Fruit fly (Drosophila melanogaster) whole organism, embryonic: ENCODE results near the gene Rnb.

Source experiments
- Aef1 ChIP-seq: fragments of 200-800 bp; sonication (Bioruptor generic); IDR thresholded peaks from 3 replicates; pipeline ENCODE4 v1.3.6; 2022; ENCODE audit warnings: missing biosample characterization, missing genetic modification characterization
- CG10366 ChIP-seq: fragments of 200-800 bp; sonication (Bioruptor generic); IDR thresholded peaks from 2 replicates; pipeline ENCODE4 v1.3.6; 2022; ENCODE audit warnings: missing biosample characterization, missing genetic modification characterization
- CG10543 ChIP-seq: fragments of 200-800 bp; sonication (Bioruptor generic); optimal IDR thresholded peaks from 3 replicates; lab custom pipeline; 2017; ENCODE audit warnings: missing biosample characterization, mild to moderate bottlenecking, missing genetic modification characterization, moderate library complexity
- CG11504 ChIP-seq: fragments of 200-800 bp; sonication (Bioruptor generic); optimal IDR thresholded peaks from 3 replicates; lab custom pipeline; 2019; ENCODE audit warnings: missing biosample characterization, mild to moderate bottlenecking, missing genetic modification characterization, moderate library complexity
- CG11723 ChIP-seq: fragments of 200-800 bp; sonication (Bioruptor generic); optimal IDR thresholded peaks from 2 replicates; lab custom pipeline; 2017; ENCODE audit warnings: missing biosample characterization, mild to moderate bottlenecking, missing genetic modification characterization
- CG14710 ChIP-seq: fragments of 200-800 bp; sonication (Bioruptor generic); optimal IDR thresholded peaks from 3 replicates; lab custom pipeline; 2019; ENCODE audit warnings: missing biosample characterization, mild to moderate bottlenecking, missing genetic modification characterization, moderate library complexity
- CG17186 ChIP-seq: fragments of 200-800 bp; sonication (Bioruptor generic); optimal IDR thresholded peaks from 3 replicates; lab custom pipeline; 2017; ENCODE audit warnings: missing biosample characterization, missing genetic modification reagents, missing genetic modification characterization
- CG17359 ChIP-seq: fragments of 200-800 bp; sonication (Bioruptor generic); optimal IDR thresholded peaks from 3 replicates; lab custom pipeline; 2018; ENCODE audit warnings: missing biosample characterization, mild to moderate bottlenecking, missing genetic modification characterization, moderate library complexity
- CG2889 ChIP-seq: fragments of 200-800 bp; sonication (Bioruptor generic); IDR thresholded peaks from 3 replicates; pipeline ENCODE4 v1.3.6; 2022; ENCODE audit warnings: missing biosample characterization, missing genetic modification characterization
- CG34376 ChIP-seq: fragments of 200-800 bp; sonication (Bioruptor generic); optimal IDR thresholded peaks from 2 replicates; lab custom pipeline; 2018; ENCODE audit warnings: missing biosample characterization, mild to moderate bottlenecking, missing genetic modification characterization
- CG4820 ChIP-seq: fragments of 200-800 bp; sonication (Bioruptor generic); optimal IDR thresholded peaks from 3 replicates; lab custom pipeline; 2016; ENCODE audit warnings: missing biosample characterization, missing genetic modification characterization
- CG6765 ChIP-seq: fragments of 200-800 bp; sonication (Bioruptor generic); optimal IDR thresholded peaks from 3 replicates; lab custom pipeline; 2017; ENCODE audit warnings: missing biosample characterization, mild to moderate bottlenecking, missing genetic modification characterization
- CG7357 ChIP-seq: fragments of 200-800 bp; sonication (Bioruptor generic); IDR thresholded peaks from 3 replicates; pipeline ENCODE4 v1.3.6; 2022; ENCODE audit warnings: missing biosample characterization, missing genetic modification characterization
- CG8359 ChIP-seq: fragments of 200-800 bp; sonication (Bioruptor generic); optimal IDR thresholded peaks from 2 replicates; lab custom pipeline; 2017; ENCODE audit warnings: missing biosample characterization, mild to moderate bottlenecking, missing genetic modification characterization, borderline replicate concordance
- CG8478 ChIP-seq: fragments of >200 bp; optimal IDR thresholded peaks from 2 replicates; lab custom pipeline; 2018
- CG9932 ChIP-seq: fragments of 200-800 bp; sonication (Bioruptor generic); IDR thresholded peaks from 2 replicates; pipeline ENCODE4 v1.3.6; 2022; ENCODE audit warnings: missing biosample characterization, missing genetic modification characterization
- Dfd ChIP-seq, 2 experiments: fragments of >200 bp; optimal IDR thresholded peaks; 2 replicates each; lab custom pipeline; 2017; ENCODE audit warnings: missing biosample characterization in 2 of 2, missing genetic modification characterization in 2 of 2
- Dip3 ChIP-seq: fragments of 200-800 bp; sonication (Bioruptor generic); optimal IDR thresholded peaks from 3 replicates; lab custom pipeline; 2016; ENCODE audit warnings: missing biosample characterization, missing genetic modification characterization
- Doc3 ChIP-seq: fragments of 200-800 bp; sonication (Bioruptor generic); IDR thresholded peaks from 3 replicates; pipeline ENCODE4 v1.3.6; 2022; ENCODE audit warnings: missing biosample characterization, missing genetic modification characterization; ENCODE audit not compliant: partially characterized antibody
- Ets65A ChIP-seq: fragments of 200-800 bp; sonication (Bioruptor generic); peaks from one replicate; lab custom pipeline; 2016; ENCODE audit warnings: missing biosample characterization, missing genetic modification characterization
- HLH4C ChIP-seq: fragments of 200-800 bp; sonication (Bioruptor generic); IDR thresholded peaks from 3 replicates; pipeline ENCODE4 v1.3.6; 2022; ENCODE audit warnings: missing biosample characterization, missing genetic modification characterization; ENCODE audit not compliant: partially characterized antibody
- Hr39 ChIP-seq: fragments of >200 bp; optimal IDR thresholded peaks from 2 replicates; lab custom pipeline; 2017
- Hr78 ChIP-seq, 2 experiments: fragments of 200-800 bp in 1 of 2; fragments of >200 bp in 1 of 2; sonication (Bioruptor generic) in 1 of 2; optimal IDR thresholded peaks; 2 replicates each; lab custom pipeline; 2017 to 2019; ENCODE audit warnings: missing biosample characterization in 2 of 2, missing genetic modification characterization in 2 of 2, mild to moderate bottlenecking in 1 of 2, moderate library complexity in 1 of 2
- Lpt ChIP-seq: fragments of >200 bp; optimal IDR thresholded peaks from 2 replicates; lab custom pipeline; 2018; ENCODE audit warnings: missing biosample characterization, missing genetic modification characterization
- MBD-R2 ChIP-seq: fragments of 200-800 bp; sonication (Bioruptor generic); IDR thresholded peaks from 2 replicates; pipeline ENCODE4 v1.3.6; 2022; ENCODE audit warnings: missing biosample characterization, missing genetic modification characterization
- Max ChIP-seq: fragments of 200-800 bp; sonication (Bioruptor generic); optimal IDR thresholded peaks from 2 replicates; lab custom pipeline; 2016; ENCODE audit warnings: missing biosample characterization, mild to moderate bottlenecking, missing genetic modification characterization
- Mes4 ChIP-seq: fragments of 200-800 bp; sonication (Bioruptor generic); optimal IDR thresholded peaks from 2 replicates; lab custom pipeline; 2016; ENCODE audit warnings: missing biosample characterization, missing genetic modification characterization
- NfI ChIP-seq: fragments of 200-800 bp; sonication (Bioruptor generic); optimal IDR thresholded peaks from 3 replicates; lab custom pipeline; 2018; ENCODE audit warnings: missing biosample characterization, mild to moderate bottlenecking, missing genetic modification characterization, moderate library complexity
- Oaz ChIP-seq: fragments of 200-800 bp; sonication (Bioruptor generic); IDR thresholded peaks from 2 replicates; pipeline ENCODE4 v1.3.6; 2022; ENCODE audit warnings: missing biosample characterization, missing genetic modification characterization
- TFAM ChIP-seq: fragments of 200-800 bp; sonication (Bioruptor generic); optimal IDR thresholded peaks from 2 replicates; lab custom pipeline; 2017; ENCODE audit warnings: missing biosample characterization, missing genetic modification characterization, inconsistent platforms
- YL-1 ChIP-seq: fragments of 200-800 bp; sonication (Bioruptor generic); optimal IDR thresholded peaks from 3 replicates; lab custom pipeline; 2017; ENCODE audit warnings: missing biosample characterization, mild to moderate bottlenecking, missing genetic modification characterization
- al ChIP-seq: fragments of 200-800 bp; sonication (Bioruptor generic); IDR thresholded peaks from 2 replicates; pipeline ENCODE4 v1.3.6; 2022; ENCODE audit warnings: missing biosample characterization, missing genetic modification characterization
- ash1 ChIP-seq: fragments of 200-800 bp; sonication (Bioruptor generic); optimal IDR thresholded peaks from 2 replicates; lab custom pipeline; 2018; ENCODE audit warnings: missing biosample characterization, mild to moderate bottlenecking, missing genetic modification characterization
- grn ChIP-seq: fragments of 200-800 bp; sonication (Bioruptor generic); optimal IDR thresholded peaks from 3 replicates; lab custom pipeline; 2017; ENCODE audit warnings: missing biosample characterization, missing genetic modification characterization
- hb ChIP-seq: fragments of 200-800 bp; sonication (Bioruptor generic); IDR thresholded peaks from 3 replicates; pipeline ENCODE4 v1.3.6; 2022; ENCODE audit warnings: missing biosample characterization, missing genetic modification characterization; ENCODE audit not compliant: partially characterized antibody
- hbn ChIP-seq: fragments of 200-800 bp; sonication (Bioruptor generic); IDR thresholded peaks from 2 replicates; pipeline ENCODE4 v1.3.6; 2022; ENCODE audit warnings: missing biosample characterization, missing genetic modification characterization; ENCODE audit not compliant: partially characterized antibody
- jumu ChIP-seq: fragments of 200-800 bp; sonication (Bioruptor generic); optimal IDR thresholded peaks from 3 replicates; lab custom pipeline; 2016; ENCODE audit warnings: missing biosample characterization, missing genetic modification characterization
- klu ChIP-seq: fragments of 200-800 bp; sonication (Bioruptor generic); IDR thresholded peaks from 2 replicates; pipeline ENCODE4 v1.3.6; 2022; ENCODE audit warnings: missing biosample characterization, missing genetic modification characterization
- luna ChIP-seq: fragments of 200-800 bp; sonication (Bioruptor generic); optimal IDR thresholded peaks from 2 replicates; lab custom pipeline; 2016; ENCODE audit warnings: missing biosample characterization, missing genetic modification characterization
- mirr ChIP-seq: fragments of 200-800 bp; sonication (Bioruptor generic); optimal IDR thresholded peaks from 3 replicates; lab custom pipeline; 2018; ENCODE audit warnings: missing biosample characterization, mild to moderate bottlenecking, missing genetic modification characterization
- nom ChIP-seq: fragments of 200-800 bp; sonication (Bioruptor generic); optimal IDR thresholded peaks from 2 replicates; lab custom pipeline; 2017; ENCODE audit warnings: missing biosample characterization, missing genetic modification characterization, mild to moderate bottlenecking, moderate library complexity, missing genetic modification reagents
- seq ChIP-seq: fragments of 200-800 bp; sonication (Bioruptor generic); IDR thresholded peaks from 2 replicates; pipeline ENCODE4 v1.3.6; 2022; ENCODE audit warnings: missing biosample characterization, missing genetic modification characterization
- slbo ChIP-seq: fragments of 200-800 bp; sonication (Bioruptor generic); IDR thresholded peaks from 2 replicates; pipeline ENCODE4 v1.3.6; 2022; ENCODE audit warnings: missing biosample characterization, missing genetic modification characterization
- sob ChIP-seq: fragments of 200-800 bp; sonication (Bioruptor generic); IDR thresholded peaks from 2 replicates; pipeline ENCODE4 v1.3.6; 2022; ENCODE audit warnings: missing biosample characterization, missing genetic modification characterization
- stwl ChIP-seq: fragments of 200-800 bp; sonication (Bioruptor generic); optimal IDR thresholded peaks from 3 replicates; lab custom pipeline; 2018; ENCODE audit warnings: missing biosample characterization, mild to moderate bottlenecking, missing genetic modification characterization, moderate library complexity
- twi ChIP-seq: fragments of 200-800 bp; optimal IDR thresholded peaks from 2 replicates; lab custom pipeline; 2019; ENCODE audit warnings: missing biosample characterization, mild to moderate bottlenecking, missing genetic modification characterization, moderate library complexity
- wor ChIP-seq: fragments of 200-800 bp; sonication (Bioruptor generic); IDR thresholded peaks from 2 replicates; pipeline ENCODE4 v1.3.6; 2022; ENCODE audit warnings: missing biosample characterization, missing genetic modification characterization

Gene Rnb

DNA sequence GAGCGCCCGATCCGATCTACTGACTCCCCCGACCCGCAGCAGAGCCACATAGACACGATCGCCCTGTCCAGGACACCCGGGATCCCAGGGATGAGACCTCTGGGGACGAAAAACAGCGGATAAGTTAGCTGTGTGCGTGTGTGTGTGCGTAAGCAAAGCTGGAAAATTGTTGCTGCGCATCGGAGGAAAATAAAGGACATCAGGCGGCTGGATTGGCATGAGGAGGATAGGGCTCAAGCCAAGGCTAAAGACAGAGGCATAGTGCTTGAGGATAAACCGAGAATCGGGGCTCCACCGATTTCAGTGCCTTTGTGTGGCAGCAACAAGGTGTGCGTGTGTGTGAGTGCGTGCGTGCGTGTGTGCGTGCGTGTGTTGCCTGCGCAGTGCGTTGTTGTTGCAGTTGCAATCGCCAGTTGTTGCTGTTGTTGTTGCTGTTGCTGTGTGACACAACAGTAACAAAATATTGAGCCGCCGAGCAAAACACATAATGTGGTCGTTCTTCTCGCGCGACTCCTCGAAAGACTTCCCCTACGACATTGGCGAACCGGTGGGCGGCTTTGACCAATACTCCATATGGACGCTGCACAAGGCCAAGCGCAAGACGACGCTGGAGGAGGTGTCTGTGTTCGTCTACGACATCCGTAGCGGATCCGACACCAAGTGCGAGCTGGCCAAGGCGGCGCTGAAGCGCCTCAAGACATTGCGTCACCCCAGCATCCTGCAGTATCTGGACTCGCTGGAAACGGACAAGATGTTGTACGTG, 49.7 kb downstream of the Rnb start (continued):
- TF ChIP-seq mirr (GFP tag; lab: Kevin White, UChicago) (no peak), Aef1 (GFP tag; lab: Robert Waterston, UW) (peak; percentile 16; the same call in 1 of the 3 replicates), Dfd (GFP tag; optimal IDR thresholded peaks at IDR 0.05; lab: Kevin White, UChicago) (peak in 1 of 2 experiments; percentile 24), CG8478 (peak; percentile 95), stwl (tag; lab: Kevin White, UChicago) (no peak), CG10543 (no peak), CG10366 (GFP tag; lab: Robert Waterston, UW) (0 out of 2 replicates have a peak, but pooled peaks have one; percentile 2), Mes4 (no peak), CG34376 (GFP tag; lab: Kevin White, UChicago) (no peak), HLH4C (GFP tag; lab: Robert Waterston, UW) (0 out of 3 replicates have a peak, but pooled peaks have one; percentile 3), Max (GFP tag; lab: Kevin White, UChicago) (no peak), Hr39 (lab: Kevin White, UChicago) (peak; percentile 99), MBD-R2 (GFP tag; lab: Robert Waterston, UW) (0 out of 2 replicates have a peak, but pooled peaks have one; percentile 33)

dm6 chr3R:29748591-29749303, 50.4 kb downstream of the Rnb start, which contains the start of the genes ATPsyngamma and yata:
Gene ATPsyngamma (minus strand): TSS chr3R:29749163.
Gene yata (plus strand): TSS chr3R:29749219.
- TF ChIP-seq luna (GFP tag; lab: Kevin White, UChicago) (no peak), hb (peak; percentile 49; the same call in 1 of the 3 replicates), ash1 (GFP tag; lab: Kevin White, UChicago) (no peak), klu (GFP tag; lab: Robert Waterston, UW) (no peak), CG17186 (GFP tag; lab: Kevin White, UChicago) (peak; percentile 5), slbo (GFP tag; lab: Robert Waterston, UW) (peak; percentile 64), Hr39 (lab: Kevin White, UChicago) (no peak), sob (GFP tag; lab: Robert Waterston, UW) (no peak), Lpt (GFP tag; lab: Kevin White, UChicago) (no peak), TFAM (GFP tag; lab: Kevin White, UChicago) (no peak), jumu (GFP tag; lab: Kevin White, UChicago) (no peak), CG14710 (tag; lab: Kevin White, UChicago) (peak; percentile 70), CG8359 (GFP tag; lab: Kevin White, UChicago) (no peak), CG11723 (GFP tag; lab: Kevin White, UChicago) (no peak), Dip3 (no peak), NfI (GFP tag; lab: Kevin White, UChicago) (peak; percentile 22), Hr78 (GFP tag; optimal IDR thresholded peaks at IDR 0.05; lab: Kevin White, UChicago) (no peak), CG9932 (GFP tag; lab: Robert Waterston, UW) (peak; percentile 53; the same call in 1 of the 2 replicates), Doc3 (GFP tag; lab: Robert Waterston, UW) (0 out of 3 replicates have a peak, but pooled peaks have one; percentile 59), wor (GFP tag; lab: Robert Waterston, UW) (no peak), CG2889 (GFP tag; lab: Robert Waterston, UW) (no peak), nom (no peak), Ets65A (peak; percentile 31), grn (GFP tag; lab: Kevin White, UChicago) (no peak), Oaz (GFP tag; lab: Robert Waterston, UW) (no peak), twi (no peak), CG7357 (GFP tag; lab: Robert Waterston, UW) (no peak), CG4820 (GFP tag; lab: Kevin White, UChicago) (no peak), CG11504 (tag; lab: Kevin White, UChicago) (no peak), CG6765 (GFP tag; lab: Kevin White, UChicago) (peak; percentile 31), seq (GFP tag; lab: Robert Waterston, UW) (no peak), YL-1 (GFP tag; lab: Kevin White, UChicago) (peak; percentile 92), al (GFP tag; lab: Robert Waterston, UW) (no peak), hbn (GFP tag; lab: Robert Waterston, UW) (peak; percentile 59), CG17359 (tag; lab: Kevin White, UChicago) (peak; percentile 38)
